Worm (Caenorhabditis elegans) whole organism, L3 larva: ENCODE measurements around the gene sri-50.
"Not testable (repeated sequence)": the region's sequence is repeated elsewhere in the genome, so short reads cannot be mapped to it uniquely, and the experiment has no call there.

Experiments used
- R02D3.7 ChIP-seq: fragments of 150-350 bp; optimal IDR thresholded peaks from 2 replicates; lab custom pipeline; 2014; ENCODE audit warnings: missing biosample characterization, missing genetic modification characterization
- ZK546.5 ChIP-seq: sonication (generic microtip); optimal IDR thresholded peaks from 2 replicates; lab custom pipeline; 2017; ENCODE audit warnings: missing biosample characterization, missing genetic modification characterization
- ama-1 ChIP-seq: fragments of 150-350 bp; optimal IDR thresholded peaks from 2 replicates; lab custom pipeline; 2018
- ceh-16 ChIP-seq: sonication (generic microtip); optimal IDR thresholded peaks from 2 replicates; lab custom pipeline; 2017; ENCODE audit warnings: missing biosample characterization, missing genetic modification characterization
- ceh-28 ChIP-seq: fragments of 150-350 bp; optimal IDR thresholded peaks from 2 replicates; lab custom pipeline; 2014; ENCODE audit warnings: missing biosample characterization, missing genetic modification reagents, missing genetic modification characterization
- elt-3 ChIP-seq, 3 experiments: fragments of 150-350 bp in 1 of 3; sonication (generic microtip) in 2 of 3; optimal IDR thresholded peaks; 2 replicates in 2 of 3; 4 replicates in 1 of 3; lab custom pipeline; 2014 to 2017; ENCODE audit warnings: missing biosample characterization in 3 of 3, missing genetic modification characterization in 3 of 3
- mdl-1 ChIP-seq: fragments of 150-350 bp; optimal IDR thresholded peaks from 2 replicates; lab custom pipeline; 2014; ENCODE audit warnings: missing biosample characterization, missing genetic modification characterization
- nfya-1 ChIP-seq: sonication (generic microtip); optimal IDR thresholded peaks from 2 replicates; lab custom pipeline; 2017; ENCODE audit warnings: missing genetic modification characterization, mild to moderate bottlenecking, missing compliant biosample characterization, antibody characterized with exemption, moderate library complexity; ENCODE audit not compliant: insufficient read depth
- nhr-11 ChIP-seq: fragments of 150-350 bp; optimal IDR thresholded peaks from 2 replicates; lab custom pipeline; 2014; ENCODE audit warnings: missing biosample characterization, missing genetic modification characterization
- nhr-28 ChIP-seq: fragments of 150-350 bp; optimal IDR thresholded peaks from 2 replicates; lab custom pipeline; 2014; ENCODE audit warnings: missing biosample characterization, missing genetic modification characterization
- snpc-4 ChIP-seq: fragments of 150-350 bp; optimal IDR thresholded peaks from 2 replicates; lab custom pipeline; 2014; ENCODE audit warnings: missing biosample characterization, missing genetic modification characterization
- unc-62 ChIP-seq: fragments of 150-350 bp; sonication (generic microtip); optimal IDR thresholded peaks from 4 replicates; lab custom pipeline; 2014; ENCODE audit warnings: missing biosample characterization, missing genetic modification reagents, missing genetic modification characterization
- ztf-11 ChIP-seq: fragments of 150-350 bp; optimal IDR thresholded peaks from 2 replicates; lab custom pipeline; 2014; ENCODE audit warnings: missing biosample characterization, missing genetic modification characterization

- not testable (repeated sequence) for TF ChIP-seq unc-62 (GFP tag; lab: Kevin White, UChicago); ama-1 (lab: Kevin White, UChicago); ceh-28 (tag; lab: Kevin White, UChicago); nfya-1; nhr-11; ztf-11 (tag; lab: Kevin White, UChicago); mdl-1 (tag; lab: Kevin White, UChicago); snpc-4; R02D3.7 (tag; lab: Kevin White, UChicago); elt-3 (tag; optimal IDR thresholded peaks at IDR 0.05; lab: Kevin White, UChicago); ceh-16 (tag; lab: Kevin White, UChicago); nhr-28; ZK546.5 (tag; lab: Kevin White, UChicago)
These were observed 2.3 kb upstream of the sri-50 start, which contains the start of gene sri-48 for ce11 chrII:3201242-3201641.
